Fruit fly (Drosophila melanogaster): ENCODE data around the gene fid.
A peak's percentile ranks its signal among the peaks of the same experiment; 100 is the strongest.

The fid gene

DNA sequence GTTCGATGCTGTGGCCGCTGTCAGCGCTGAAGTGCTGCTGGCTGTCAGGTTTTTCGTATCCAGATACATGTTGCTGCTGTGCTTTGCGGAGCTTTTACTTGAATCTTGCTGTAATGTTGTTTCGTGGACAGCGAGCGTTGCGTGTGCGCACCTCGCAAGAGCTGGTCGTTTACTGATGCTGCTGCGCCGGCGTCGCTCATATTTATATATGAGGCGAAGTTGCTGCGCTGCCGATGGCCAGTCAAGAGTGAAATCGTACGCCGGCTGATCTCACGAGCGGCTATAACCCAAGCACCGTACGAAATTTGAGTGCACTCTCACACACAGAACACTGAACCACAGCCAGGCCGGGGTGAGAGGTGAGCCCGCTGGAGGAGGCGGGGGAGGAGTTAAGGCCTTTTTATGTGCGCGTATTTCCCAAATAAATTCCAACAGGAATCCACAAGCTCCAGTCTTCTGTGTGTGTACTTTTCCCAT is 47.5 kb downstream of the fid start (continued):
- TF ChIP-seq pan (optimal IDR thresholded peaks at IDR 0.05) (no peak), pan (GFP tag; optimal IDR thresholded peaks at IDR 0.05 in 1 of 2, IDR thresholded peaks at IDR 0.05 in 1 of 2) (no peak), CG9215 (GFP tag; IDR thresholded peaks at IDR 0.05) (no peak), chm (GFP tag; IDR thresholded peaks at IDR 0.05) (no peak), H15 (GFP tag; IDR thresholded peaks at IDR 0.05) (no peak), CG13287 (GFP tag; IDR thresholded peaks at IDR 0.05; ENCODE audit: partially characterized antibody) (no peak), run (tag; optimal IDR thresholded peaks at IDR 0.05) (no peak), so (GFP tag; IDR thresholded peaks at IDR 0.05) (no peak), insv (GFP tag; optimal IDR thresholded peaks at IDR 0.05) (peak in 1 of 2 experiments; percentile 86), danr (GFP tag; IDR thresholded peaks at IDR 0.05) (no peak), Camta (GFP tag; optimal IDR thresholded peaks at IDR 0.05) (no peak), CG3847 (GFP tag; IDR thresholded peaks at IDR 0.05) (no peak), CG7372 (GFP tag; IDR thresholded peaks at IDR 0.05) (peak; percentile 51; the same call in 1 of the 2 replicates), bcd (GFP tag; optimal IDR thresholded peaks at IDR 0.05) (no peak), Hr78 (GFP tag; optimal IDR thresholded peaks at IDR 0.05) (peak in 1 of 2 experiments; percentile 88), Ets65A (GFP tag) (peak; percentile 67), ci (GFP tag; IDR thresholded peaks at IDR 0.05) (0 out of 3 replicates have a peak, but pooled peaks have one; percentile 20), CG11456 (GFP tag; IDR thresholded peaks at IDR 0.05) (no peak)

DNA sequence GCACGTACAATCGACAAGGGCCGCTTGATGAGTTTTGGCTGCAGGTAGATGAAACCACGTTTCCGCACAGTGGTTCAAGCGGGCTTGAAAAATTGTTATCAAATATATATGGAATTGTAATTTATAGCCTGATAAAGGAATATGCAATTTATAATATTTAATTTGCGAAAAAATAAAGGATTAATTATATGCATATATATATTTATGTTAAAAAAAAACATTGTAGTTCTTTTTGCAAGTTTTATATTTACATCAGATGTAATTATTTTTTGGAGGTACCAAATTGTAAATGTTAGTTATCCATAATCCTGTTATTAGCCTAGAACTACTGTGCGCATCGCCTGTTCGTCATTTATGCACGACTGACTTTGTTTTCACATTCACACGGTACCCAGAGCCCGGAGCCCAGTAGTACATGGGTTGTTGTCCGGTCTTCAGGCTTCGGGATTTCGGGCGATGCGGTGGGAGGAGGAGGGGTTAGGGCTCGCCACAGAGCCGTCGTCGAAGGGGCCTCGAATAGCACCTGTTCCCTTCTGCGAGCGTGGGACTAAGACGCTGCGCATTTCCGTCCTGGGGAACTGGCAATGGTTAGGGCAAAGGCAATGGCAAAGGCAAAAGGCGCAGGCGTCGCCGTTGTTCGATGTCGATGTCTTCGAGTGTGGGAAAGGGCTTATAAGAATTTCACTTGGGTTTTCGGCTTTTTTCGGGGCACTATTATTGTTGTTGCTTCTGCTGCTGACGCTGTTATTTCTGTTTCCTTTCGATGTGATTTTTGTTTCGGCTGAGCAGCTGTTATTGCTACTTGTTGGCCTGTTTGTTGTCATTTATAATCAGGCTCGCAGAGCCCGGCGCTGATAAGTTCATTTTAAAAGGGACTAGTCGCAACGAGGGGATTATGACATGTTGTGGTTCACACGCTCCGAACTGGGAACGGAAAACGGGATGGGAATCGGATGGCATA is 48.2 kb downstream of the fid start:
- TF ChIP-seq trh (GFP tag; optimal IDR thresholded peaks at IDR 0.05) (peak; percentile 9), CG17568 (GFP tag; optimal IDR thresholded peaks at IDR 0.05) (peak; percentile 35), ttk (GFP tag; IDR thresholded peaks at IDR 0.05) (peak; percentile 73), Jarid2 (GFP tag; optimal IDR thresholded peaks at IDR 0.05) (no peak), dmrt99B (tag; optimal IDR thresholded peaks at IDR 0.05) (peak; percentile 89), CG16813 (GFP tag; IDR thresholded peaks at IDR 0.05; ENCODE audit: partially characterized antibody) (no peak), Gsc (GFP tag; IDR thresholded peaks at IDR 0.05) (no peak; the same call in 1 of the 2 replicates), dan (GFP tag; IDR thresholded peaks at IDR 0.05) (0 out of 2 replicates have a peak, but pooled peaks have one; percentile 61), CG42726 (GFP tag; IDR thresholded peaks at IDR 0.05; ENCODE audit: partially characterized antibody) (no peak), CG33557 (GFP tag; optimal IDR thresholded peaks at IDR 0.05) (peak; percentile 99), Xrp1 (GFP tag; IDR thresholded peaks at IDR 0.05) (peak; percentile 92), pita (GFP tag; optimal IDR thresholded peaks at IDR 0.05) (no peak), CG1832 (GFP tag; optimal IDR thresholded peaks at IDR 0.05) (no peak), bab2 (GFP tag; optimal IDR thresholded peaks at IDR 0.05) (peak; percentile 16), CG18619 (GFP tag; optimal IDR thresholded peaks at IDR 0.05) (peak; percentile 73), Hmr (GFP tag; optimal IDR thresholded peaks at IDR 0.05) (peak; percentile 21), HHEX (GFP tag; optimal IDR thresholded peaks at IDR 0.05) (peak; percentile 59), Dek (tag; optimal IDR thresholded peaks at IDR 0.05) (peak; percentile 36), kay (GFP tag; optimal IDR thresholded peaks at IDR 0.05) (peak; percentile 31), klu (GFP tag; IDR thresholded peaks at IDR 0.05) (no peak; the same call in 1 of the 2 replicates), twi (tag; optimal IDR thresholded peaks at IDR 0.05) (peak; percentile 82), GATAe (GFP tag; conservative IDR thresholded peaks at IDR 0.05) (no peak), CG4424 (GFP tag; optimal IDR thresholded peaks at IDR 0.05) (peak; percentile 83), CG4707 (GFP tag; optimal IDR thresholded peaks at IDR 0.05) (no peak), bsh (GFP tag; optimal IDR thresholded peaks at IDR 0.05) (peak; percentile 88 to 89), Dip3 (GFP tag; optimal IDR thresholded peaks at IDR 0.05) (no peak), grn (GFP tag; optimal IDR thresholded peaks at IDR 0.05) (no peak), ken (GFP tag; IDR thresholded peaks at IDR 0.05) (0 out of 3 replicates have a peak, but pooled peaks have one; percentile 29), CG13424 (tag; optimal IDR thresholded peaks at IDR 0.05) (peak; percentile 90), CG14965 (GFP tag; optimal IDR thresholded peaks at IDR 0.05; ENCODE audit: borderline replicate concordance) (no peak)
